Fruit fly (Drosophila melanogaster) whole organism, wandering third instar larva: ENCODE data around the gene CG12746.

Source experiments
- CG9705 ChIP-seq: fragments of 200-800 bp; sonication (Bioruptor generic); optimal IDR thresholded peaks from 2 replicates; lab custom pipeline; 2018; ENCODE audit warnings: missing biosample characterization, mild to moderate bottlenecking, missing genetic modification characterization
- brk ChIP-seq: fragments of 200-800 bp; sonication (Bioruptor generic); optimal IDR thresholded peaks from 2 replicates; lab custom pipeline; 2016; ENCODE audit warnings: missing biosample characterization, mild to moderate bottlenecking, missing genetic modification characterization
- jim ChIP-seq: fragments of 175-275, 200-325 bp; sonication (Bioruptor generic); optimal IDR thresholded peaks from 2 replicates; lab custom pipeline; 2016; ENCODE audit warnings: missing biosample characterization, mild to moderate bottlenecking, missing genetic modification characterization
- pan ChIP-seq: fragments of >200 bp; optimal IDR thresholded peaks from 2 replicates; lab custom pipeline; 2017
- psq ChIP-seq: fragments of 200-800 bp; sonication (Bioruptor generic); optimal IDR thresholded peaks from 3 replicates; lab custom pipeline; 2017; ENCODE audit warnings: missing biosample characterization, mild to moderate bottlenecking, missing genetic modification characterization, moderate library complexity

DNA sequence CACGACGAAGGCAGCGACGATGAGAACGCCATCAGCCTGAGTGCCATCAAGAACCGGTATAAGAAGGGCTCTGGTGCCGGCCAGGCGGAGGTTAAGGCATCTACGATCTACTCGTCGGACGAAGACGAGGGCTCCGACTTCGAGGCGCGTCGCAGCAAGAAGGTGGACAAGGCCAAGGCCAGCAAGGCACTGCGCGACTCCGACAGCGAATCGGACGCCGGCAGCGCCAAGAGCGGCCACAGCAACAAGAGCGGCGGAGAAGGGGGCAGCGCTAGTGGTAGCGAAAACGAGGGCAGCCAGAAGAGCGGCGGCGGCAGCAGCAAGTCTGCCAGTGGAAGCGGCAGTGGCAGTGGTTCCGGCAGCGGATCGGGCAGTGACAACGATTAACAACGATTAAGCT is 50.8 kb downstream of the CG12746 start:
- TF ChIP-seq brk (GFP tag; lab: Kevin White, UChicago), result no peak
- no peak for TF ChIP-seq pan (lab: Kevin White, UChicago)
- TF ChIP-seq CG9705, result no peak
- no peak for TF ChIP-seq psq (GFP tag; lab: Kevin White, UChicago)
- no peak for TF ChIP-seq jim
